Worm (Caenorhabditis elegans) whole organism, young adult: ENCODE data around the gene nra-1.

Experiments
- B0035.1 ChIP-seq: sonication (generic microtip); optimal IDR thresholded peaks from 2 replicates; lab custom pipeline; 2016; ENCODE audit warnings: missing genetic modification characterization, mild to moderate bottlenecking, missing compliant biosample characterization, missing genotype, missing genetic modification reagents
- B0261.1 ChIP-seq: sonication (generic microtip); optimal IDR thresholded peaks from 2 replicates; lab custom pipeline; 2016; ENCODE audit warnings: mild to moderate bottlenecking, missing genetic modification characterization, moderate library complexity, missing compliant biosample characterization
- B0336.3 ChIP-seq: fragments of 200-800 bp; sonication (Bioruptor generic); IDR thresholded peaks from 2 replicates; pipeline ENCODE4 v1.3.6; 2022; ENCODE audit warnings: missing genetic modification characterization, missing compliant biosample characterization
- C06A6.2 ChIP-seq: fragments of 200-800 bp; sonication (Bioruptor generic); conservative IDR thresholded peaks from 2 replicates; pipeline ENCODE4 v1.3.6; 2022; ENCODE audit warnings: missing genetic modification characterization, missing compliant biosample characterization
- F10E7.11 ChIP-seq: sonication (generic microtip); optimal IDR thresholded peaks from 2 replicates; lab custom pipeline; 2017; ENCODE audit warnings: mild to moderate bottlenecking, missing genetic modification characterization, moderate library complexity, missing compliant biosample characterization
- F23B12.7 ChIP-seq: sonication (generic microtip); optimal IDR thresholded peaks from 2 replicates; lab custom pipeline; 2017; ENCODE audit warnings: missing genetic modification characterization, mild to moderate bottlenecking, missing compliant biosample characterization, antibody characterized with exemption, moderate library complexity; ENCODE audit not compliant: insufficient read depth
- F55B11.4 ChIP-seq: sonication (generic microtip); optimal IDR thresholded peaks from 2 replicates; lab custom pipeline; 2016; ENCODE audit warnings: missing compliant biosample characterization, missing genetic modification characterization, borderline replicate concordance; ENCODE audit not compliant: insufficient read depth
- F57C9.4 ChIP-seq: sonication (generic microtip); optimal IDR thresholded peaks from 2 replicates; lab custom pipeline; 2017; ENCODE audit warnings: mild to moderate bottlenecking, missing genetic modification characterization, missing compliant biosample characterization
- K11D2.4 ChIP-seq: fragments of 200-800 bp; sonication (Bioruptor generic); IDR thresholded peaks from 2 replicates; pipeline ENCODE4 v1.3.6; 2022; ENCODE audit warnings: missing genetic modification reagents, missing genetic modification characterization, missing compliant biosample characterization
- Y53F4B.3 ChIP-seq: fragments of 200-800 bp; sonication (Bioruptor generic); IDR thresholded peaks from 2 replicates; pipeline ENCODE4 v1.3.6; 2022; ENCODE audit warnings: missing genetic modification reagents, missing genetic modification characterization, missing compliant biosample characterization
- Y53G8AR.9 ChIP-seq: fragments of 200-800 bp; sonication (Bioruptor generic); conservative IDR thresholded peaks from 2 replicates; pipeline ENCODE4 v1.3.6; 2022; ENCODE audit warnings: missing genetic modification reagents, missing genetic modification characterization, missing compliant biosample characterization
- Y79H2A.3 ChIP-seq: fragments of 200-800 bp; sonication (Bioruptor generic); conservative IDR thresholded peaks from 2 replicates; pipeline ENCODE4 v1.3.6; 2022; ENCODE audit warnings: missing genetic modification reagents, missing genetic modification characterization, missing compliant biosample characterization
- attf-5 ChIP-seq: fragments of 200-800 bp; sonication (Bioruptor generic); optimal IDR thresholded peaks from 2 replicates; lab custom pipeline; 2018; ENCODE audit warnings: mild to moderate bottlenecking, missing genetic modification characterization, missing compliant biosample characterization
- attf-6 ChIP-seq: fragments of 200-800 bp; sonication (Bioruptor generic); IDR thresholded peaks from 2 replicates; pipeline ENCODE4 v1.3.6; 2022; ENCODE audit warnings: missing genetic modification reagents, missing genetic modification characterization, missing compliant biosample characterization
- bed-2 ChIP-seq: fragments of 200-800 bp; sonication (Bioruptor generic); IDR thresholded peaks from 2 replicates; pipeline ENCODE4 v1.3.6; 2022; ENCODE audit warnings: missing genetic modification reagents, missing genetic modification characterization, missing compliant biosample characterization
- ceh-100 ChIP-seq: fragments of 200-800 bp; sonication (Bioruptor generic); IDR thresholded peaks from 2 replicates; pipeline ENCODE4 v1.3.6; 2022; ENCODE audit warnings: missing genetic modification reagents, missing genetic modification characterization, missing compliant biosample characterization
- ceh-40 ChIP-seq: fragments of 200-800 bp; sonication (Bioruptor generic); IDR thresholded peaks from 2 replicates; pipeline ENCODE4 v1.3.6; 2022; ENCODE audit warnings: missing genetic modification characterization, missing compliant biosample characterization
- egl-18 ChIP-seq: fragments of 200-800 bp; sonication (Bioruptor generic); IDR thresholded peaks from 2 replicates; pipeline ENCODE4 v1.3.6; 2022; ENCODE audit warnings: missing genetic modification reagents, missing genetic modification characterization, missing compliant biosample characterization
- hlh-12 ChIP-seq: sonication (generic microtip); optimal IDR thresholded peaks from 2 replicates; lab custom pipeline; 2016; ENCODE audit warnings: missing genetic modification characterization, missing compliant biosample characterization
- hlh-26 ChIP-seq: fragments of 200-800 bp; sonication (Bioruptor generic); conservative IDR thresholded peaks from 2 replicates; pipeline ENCODE4 v1.3.6; 2022; ENCODE audit warnings: missing genetic modification reagents, missing genetic modification characterization, missing compliant biosample characterization
- hmg-20 ChIP-seq: fragments of 200-800 bp; sonication (Bioruptor generic); IDR thresholded peaks from 2 replicates; pipeline ENCODE4 v1.3.6; 2022; ENCODE audit warnings: missing genetic modification reagents, missing genetic modification characterization, missing compliant biosample characterization
- hsf-1 ChIP-seq: fragments of 200-800 bp; sonication (Bioruptor generic); IDR thresholded peaks from 2 replicates; pipeline ENCODE4 v1.3.6; 2022; ENCODE audit warnings: missing genetic modification reagents, missing genetic modification characterization, missing compliant biosample characterization
- let-607 ChIP-seq, 2 experiments: fragments of 200-800 bp in 1 of 2; sonication (Bioruptor generic) in 1 of 2; sonication (generic microtip) in 1 of 2; optimal IDR thresholded peaks; 2 replicates each; lab custom pipeline; 2016 to 2018; ENCODE audit warnings: mild to moderate bottlenecking in 2 of 2, missing compliant biosample characterization in 2 of 2, missing genetic modification characterization in 2 of 2, moderate library complexity in 2 of 2, missing genotype in 1 of 2
- lin-35 ChIP-seq, 3 experiments: fragments of 150-350 bp in 2 of 3; sonication (generic microtip) in 1 of 3; optimal IDR thresholded peaks; 2 replicates each; lab custom pipeline; 2014 to 2018; ENCODE audit warnings: missing biosample characterization in 3 of 3, missing genetic modification characterization in 3 of 3, missing genetic modification reagents in 3 of 3
- lin-40 ChIP-seq: sonication (generic microtip); optimal IDR thresholded peaks from 2 replicates; lab custom pipeline; 2016; ENCODE audit warnings: missing genetic modification characterization, mild to moderate bottlenecking, missing compliant biosample characterization, missing genotype, missing genetic modification reagents
- lsy-27 ChIP-seq: sonication (generic microtip); optimal IDR thresholded peaks from 2 replicates; lab custom pipeline; 2017; ENCODE audit warnings: missing genetic modification characterization, mild to moderate bottlenecking, missing compliant biosample characterization, antibody characterized with exemption, missing genotype, borderline replicate concordance; ENCODE audit not compliant: insufficient read depth
- madf-10 ChIP-seq: sonication (generic microtip); optimal IDR thresholded peaks from 2 replicates; lab custom pipeline; 2016; ENCODE audit warnings: mild to moderate bottlenecking, missing genetic modification characterization, missing compliant biosample characterization
- madf-3 ChIP-seq: fragments of 200-800 bp; sonication (Bioruptor generic); IDR thresholded peaks from 2 replicates; pipeline ENCODE4 v1.3.6; 2022; ENCODE audit warnings: missing genetic modification reagents, missing genetic modification characterization, missing compliant biosample characterization
- mxl-1 ChIP-seq: sonication (generic microtip); optimal IDR thresholded peaks from 2 replicates; lab custom pipeline; 2016; ENCODE audit warnings: missing genetic modification characterization, missing compliant biosample characterization
- nfyb-1 ChIP-seq: fragments of 200-800 bp; sonication (Bioruptor generic); IDR thresholded peaks from 2 replicates; pipeline ENCODE4 v1.3.6; 2022; ENCODE audit warnings: missing genetic modification reagents, missing genetic modification characterization, missing compliant biosample characterization
- nhr-80 ChIP-seq: sonication (generic microtip); optimal IDR thresholded peaks from 2 replicates; lab custom pipeline; 2016; ENCODE audit warnings: missing genetic modification characterization, missing compliant biosample characterization
- rcor-1 ChIP-seq: fragments of 200-800 bp; sonication (Bioruptor generic); IDR thresholded peaks from 2 replicates; pipeline ENCODE4 v1.3.6; 2022; ENCODE audit warnings: missing genetic modification reagents, missing genetic modification characterization, missing compliant biosample characterization
- rec-8 ChIP-seq, 2 experiments: sonication (generic microtip); optimal IDR thresholded peaks; 2 replicates each; lab custom pipeline; 2016; ENCODE audit warnings: mild to moderate bottlenecking in 2 of 2, missing genetic modification characterization in 2 of 2, missing genetic modification reagents in 2 of 2, missing genotype in 2 of 2, missing biosample characterization in 1 of 2, missing compliant biosample characterization in 1 of 2, moderate library complexity in 1 of 2
- snpc-4 ChIP-seq, 5 experiments: fragments of 150-350 bp in 1 of 5; sonication (generic microtip) in 4 of 5; optimal IDR thresholded peaks; 2 replicates each; lab custom pipeline; 2014 to 2018; ENCODE audit warnings: missing genetic modification characterization in 5 of 5, missing biosample characterization in 3 of 5, antibody characterized with exemption in 2 of 5, mild to moderate bottlenecking in 2 of 5, missing compliant biosample characterization in 2 of 5, missing genotype in 2 of 5, moderate library complexity in 2 of 5, missing genetic modification reagents in 1 of 5
- somi-1 ChIP-seq: fragments of 200-800 bp; sonication (Bioruptor generic); optimal IDR thresholded peaks from 2 replicates; lab custom pipeline; 2018; ENCODE audit warnings: mild to moderate bottlenecking, missing genetic modification characterization, missing compliant biosample characterization
- tbp1 ChIP-seq: fragments of 200-800 bp; sonication (Bioruptor generic); optimal IDR thresholded peaks from 2 replicates; lab custom pipeline; 2018; ENCODE audit warnings: mild to moderate bottlenecking, missing genetic modification characterization, missing compliant biosample characterization
- tbx-9 ChIP-seq: sonication (generic microtip); optimal IDR thresholded peaks from 2 replicates; lab custom pipeline; 2016; ENCODE audit warnings: borderline replicate concordance, missing genetic modification characterization, inconsistent platforms, missing compliant biosample characterization
- unc-62 ChIP-seq: fragments of 150-350 bp; optimal IDR thresholded peaks from 2 replicates; lab custom pipeline; 2014; ENCODE audit warnings: missing biosample characterization, missing genetic modification reagents, missing genetic modification characterization
- ztf-25 ChIP-seq: fragments of 200-800 bp; sonication (Bioruptor generic); IDR thresholded peaks from 2 replicates; pipeline ENCODE4 v1.3.6; 2022; ENCODE audit warnings: missing genetic modification reagents, missing genetic modification characterization, missing compliant biosample characterization
- ztf-26 ChIP-seq: sonication (generic microtip); optimal IDR thresholded peaks from 2 replicates; lab custom pipeline; 2017; ENCODE audit warnings: missing genetic modification characterization, missing compliant biosample characterization
- ztf-28 ChIP-seq: fragments of 200-800 bp; sonication (Bioruptor generic); IDR thresholded peaks from 2 replicates; pipeline ENCODE4 v1.3.6; 2022; ENCODE audit warnings: missing genetic modification reagents, missing genetic modification characterization, missing compliant biosample characterization
- ztf-3 ChIP-seq: fragments of 200-800 bp; sonication (Bioruptor generic); optimal IDR thresholded peaks from 2 replicates; lab custom pipeline; 2018; ENCODE audit warnings: mild to moderate bottlenecking, missing genetic modification characterization, missing compliant biosample characterization

Gene nra-1

DNA sequence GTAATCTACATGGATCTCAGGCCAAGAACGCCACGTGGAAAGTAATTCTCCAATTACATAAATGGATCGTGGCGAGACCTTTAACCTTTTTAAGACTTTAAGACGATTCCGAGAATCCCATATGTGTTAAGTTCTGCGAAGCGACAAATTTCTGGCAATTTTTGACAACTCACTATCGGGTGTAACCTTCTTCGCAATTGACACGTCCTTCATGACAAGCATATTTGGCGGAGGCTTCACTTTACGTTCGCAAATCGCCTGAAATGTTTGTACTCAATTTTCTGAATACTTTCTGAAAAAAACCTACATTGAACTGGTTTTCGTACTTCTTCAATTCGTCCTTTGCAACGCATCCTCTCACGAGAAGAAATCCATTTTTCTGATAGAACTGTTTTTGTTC is 25.2 kb downstream of the nra-1 start:
- TF ChIP-seq nhr-80 (tag; lab: Kevin White, UChicago), result no peak
- TF ChIP-seq F57C9.4 (tag; lab: Kevin White, UChicago), result no peak
- no peak for TF ChIP-seq ztf-25 (GFP tag; lab: Robert Waterston, UW)
- no peak for TF ChIP-seq let-607 (tag; optimal IDR thresholded peaks at IDR 0.05; lab: Kevin White, UChicago)
- no peak for TF ChIP-seq rec-8 (tag; optimal IDR thresholded peaks at IDR 0.05; lab: Kevin White, UChicago)
- TF ChIP-seq lin-35 (GFP tag; optimal IDR thresholded peaks at IDR 0.05; lab: Kevin White, UChicago), result no peak
- no peak for TF ChIP-seq hmg-20 (GFP tag; lab: Robert Waterston, UW)

- TF ChIP-seq attf-6 (GFP tag; lab: Robert Waterston, UW), result no peak
- TF ChIP-seq snpc-4 (GFP tag; optimal IDR thresholded peaks at IDR 0.05; lab: Kevin White, UChicago), result no peak
- TF ChIP-seq snpc-4 (tag; optimal IDR thresholded peaks at IDR 0.05; lab: Kevin White, UChicago), result peak in 1 of 4 experiments; percentile 6
- TF ChIP-seq, all 124 proteins: peak for 1
Measured at ce11 chrIV:17255001-17255400, 29.0 kb downstream of the nra-1 start, which contains the start of gene gtf-2E1. gtf-2E1 (plus strand) TSS chrIV:17255301.

DNA sequence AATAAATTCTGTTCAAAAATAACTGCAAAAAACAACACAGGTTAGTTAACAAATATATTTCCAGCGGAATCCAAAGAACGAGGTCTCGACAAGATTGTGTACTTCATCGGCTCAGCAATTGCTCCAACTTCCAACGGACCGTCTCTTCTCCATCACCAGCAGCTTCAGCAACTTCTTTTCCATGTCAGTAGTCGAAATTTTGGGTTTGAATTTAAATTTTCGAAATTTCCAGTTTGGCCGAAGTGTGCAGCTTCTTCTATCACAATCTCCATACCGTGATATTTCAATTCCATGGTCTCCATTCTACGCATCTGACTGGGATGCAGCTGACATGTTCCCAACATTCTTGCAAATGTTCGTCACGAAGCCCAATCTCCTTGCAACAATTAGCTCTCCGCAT is 30.6 kb downstream of the nra-1 start:
- no peak for TF ChIP-seq madf-10 (tag; lab: Kevin White, UChicago)
- no peak for TF ChIP-seq rcor-1 (GFP tag; lab: Robert Waterston, UW)
- TF ChIP-seq hsf-1 (GFP tag; lab: Robert Waterston, UW), result no peak
- no peak for TF ChIP-seq F23B12.7 (tag; lab: Kevin White, UChicago)
- no peak for TF ChIP-seq F55B11.4 (tag; lab: Kevin White, UChicago)
- TF ChIP-seq let-607 (tag; optimal IDR thresholded peaks at IDR 0.05; lab: Kevin White, UChicago), result no peak
- TF ChIP-seq egl-18 (GFP tag; lab: Robert Waterston, UW), result no peak
- TF ChIP-seq ceh-40, result no peak
- TF ChIP-seq, all 124 proteins: peak for 0

- TF ChIP-seq somi-1 (GFP tag; lab: Kevin White, UChicago) (peak; percentile 92), tbp1 (GFP tag; lab: Kevin White, UChicago) (peak; percentile 81), C06A6.2 (GFP tag; lab: Robert Waterston, UW) (peak; percentile 96), K11D2.4 (GFP tag; lab: Robert Waterston, UW) (peak; percentile 96), ztf-28 (GFP tag; lab: Robert Waterston, UW) (peak; percentile 52; the same call in 1 of the 2 replicates), tbx-9 (no peak), ztf-3 (GFP tag; lab: Kevin White, UChicago) (peak; percentile 74), B0035.1 (tag; lab: Kevin White, UChicago) (peak; percentile 69), mxl-1 (tag; lab: Kevin White, UChicago) (no peak), bed-2 (GFP tag; lab: Robert Waterston, UW) (no peak), hlh-26 (GFP tag; lab: Robert Waterston, UW) (no peak), B0261.1 (tag; lab: Kevin White, UChicago) (peak; percentile 34), Y79H2A.3 (0 out of 2 replicates have a peak, but pooled peaks have one; percentile 30), B0336.3 (GFP tag; lab: Robert Waterston, UW) (peak; percentile 99), F10E7.11 (peak; percentile 12), attf-5 (GFP tag; lab: Kevin White, UChicago) (peak; percentile 99), unc-62 (peak; percentile 60), rcor-1 (GFP tag; lab: Robert Waterston, UW) (peak; percentile 98), madf-3 (peak; percentile 98), ztf-26 (tag; lab: Kevin White, UChicago) (peak; percentile 96), Y53F4B.3 (GFP tag; lab: Robert Waterston, UW) (no peak), ceh-100 (GFP tag; lab: Robert Waterston, UW) (peak; percentile 91), hlh-12 (tag; lab: Kevin White, UChicago) (no peak), nfyb-1 (GFP tag; lab: Robert Waterston, UW) (peak; percentile 98), lsy-27 (tag; lab: Kevin White, UChicago) (peak; percentile 15), lin-40 (tag; lab: Kevin White, UChicago) (peak; percentile 98), Y53G8AR.9 (GFP tag; lab: Robert Waterston, UW) (peak; percentile 99)
Measured at ce11 chrIV:17249691-17250181, 34.3 kb downstream of the nra-1 start, which contains the start of gene eelo-2. eelo-2 (plus strand) TSS chrIV:17250131.
